Fruit fly (Drosophila melanogaster) whole organism, embryonic: Measurements from ENCODE around the gene CG34269.

Experiments
- CG10565 ChIP-seq: fragments of 200-800 bp; sonication (Bioruptor generic); optimal IDR thresholded peaks from 3 replicates; lab custom pipeline; 2016; ENCODE audit warnings: missing biosample characterization, mild to moderate bottlenecking, missing genetic modification characterization
- CG10654 ChIP-seq: fragments of 200-800 bp; sonication (Bioruptor generic); optimal IDR thresholded peaks from 2 replicates; lab custom pipeline; 2016; ENCODE audit warnings: missing biosample characterization, missing genetic modification characterization
- CG10979 ChIP-seq: fragments of 200-800 bp; sonication (Bioruptor generic); optimal IDR thresholded peaks from 2 replicates; lab custom pipeline; 2018; ENCODE audit warnings: missing biosample characterization, mild to moderate bottlenecking, missing genetic modification characterization, moderate library complexity
- CG11696 ChIP-seq: fragments of 200-800 bp; sonication (Bioruptor generic); IDR thresholded peaks from 2 replicates; pipeline ENCODE4 v1.3.6; 2022; ENCODE audit warnings: missing biosample characterization, missing genetic modification characterization
- CG12104 ChIP-seq: fragments of 200-800 bp; sonication (Bioruptor generic); optimal IDR thresholded peaks from 3 replicates; lab custom pipeline; 2016; ENCODE audit warnings: missing biosample characterization, missing genetic modification characterization
- CG13624 ChIP-seq: fragments of 200-800 bp; sonication (Bioruptor generic); optimal IDR thresholded peaks from 2 replicates; lab custom pipeline; 2016; ENCODE audit warnings: missing biosample characterization, missing genetic modification characterization
- CG15514 ChIP-seq: fragments of 200-800 bp; sonication (Bioruptor generic); optimal IDR thresholded peaks from 3 replicates; lab custom pipeline; 2017; ENCODE audit warnings: missing biosample characterization, missing genetic modification characterization, mild to moderate bottlenecking, moderate library complexity, missing genetic modification reagents
- CG1602 ChIP-seq: fragments of 200-800 bp; sonication (Bioruptor generic); optimal IDR thresholded peaks from 3 replicates; lab custom pipeline; 2016; ENCODE audit warnings: missing biosample characterization, missing genetic modification characterization
- CG17359 ChIP-seq: fragments of 200-800 bp; sonication (Bioruptor generic); optimal IDR thresholded peaks from 3 replicates; lab custom pipeline; 2018; ENCODE audit warnings: missing biosample characterization, mild to moderate bottlenecking, missing genetic modification characterization, moderate library complexity
- CG17912 ChIP-seq: fragments of 200-800 bp; sonication (Bioruptor generic); optimal IDR thresholded peaks from 2 replicates; lab custom pipeline; 2018; ENCODE audit warnings: missing biosample characterization, mild to moderate bottlenecking, missing genetic modification characterization
- CG2120 ChIP-seq: fragments of 200-800 bp; sonication (Bioruptor generic); optimal IDR thresholded peaks from 3 replicates; lab custom pipeline; 2016; ENCODE audit warnings: missing biosample characterization, missing genetic modification characterization
- CG31441 ChIP-seq: fragments of 200-800 bp; sonication (Bioruptor generic); IDR thresholded peaks from 2 replicates; pipeline ENCODE4 v1.3.6; 2022; ENCODE audit warnings: missing biosample characterization, missing genetic modification characterization
- CG4404 ChIP-seq: fragments of 200-800 bp; sonication (Bioruptor generic); IDR thresholded peaks from 2 replicates; pipeline ENCODE4 v1.3.6; 2022; ENCODE audit warnings: missing biosample characterization, missing genetic modification characterization
- CG7357 ChIP-seq: fragments of 200-800 bp; sonication (Bioruptor generic); IDR thresholded peaks from 3 replicates; pipeline ENCODE4 v1.3.6; 2022; ENCODE audit warnings: missing biosample characterization, missing genetic modification characterization
- CG8281 ChIP-seq: fragments of 200-800 bp; sonication (Bioruptor generic); optimal IDR thresholded peaks from 2 replicates; lab custom pipeline; 2018; ENCODE audit warnings: missing biosample characterization, mild to moderate bottlenecking, missing genetic modification characterization, moderate library complexity
- CG8290 ChIP-seq, 3 experiments: fragments of 200-800 bp; sonication (Bioruptor generic); optimal IDR thresholded peaks; 2 replicates each; lab custom pipeline; 2016 to 2019; ENCODE audit warnings: missing biosample characterization in 3 of 3, missing genetic modification characterization in 3 of 3, mild to moderate bottlenecking in 2 of 3, moderate library complexity in 1 of 3
- CG8388 ChIP-seq: fragments of 200-800 bp; sonication (Bioruptor generic); optimal IDR thresholded peaks from 2 replicates; lab custom pipeline; 2019; ENCODE audit warnings: missing biosample characterization, mild to moderate bottlenecking, missing genetic modification characterization, moderate library complexity
- CG9817 ChIP-seq: fragments of 200-800 bp; sonication (Bioruptor generic); optimal IDR thresholded peaks from 2 replicates; lab custom pipeline; 2018; ENCODE audit warnings: missing biosample characterization, mild to moderate bottlenecking, missing genetic modification characterization, moderate library complexity
- CG9876 ChIP-seq: fragments of 200-800 bp; sonication (Bioruptor generic); optimal IDR thresholded peaks from 2 replicates; lab custom pipeline; 2016; ENCODE audit warnings: missing biosample characterization, missing genetic modification characterization
- Chrac-16 ChIP-seq: fragments of 200-800 bp; sonication (Bioruptor generic); optimal IDR thresholded peaks from 3 replicates; lab custom pipeline; 2016; ENCODE audit warnings: missing biosample characterization, missing genetic modification characterization
- Dad ChIP-seq: fragments of 200-800 bp; sonication (Bioruptor generic); optimal IDR thresholded peaks from 3 replicates; lab custom pipeline; 2016; ENCODE audit warnings: missing biosample characterization, missing genetic modification characterization
- HLH4C ChIP-seq: fragments of 200-800 bp; sonication (Bioruptor generic); IDR thresholded peaks from 3 replicates; pipeline ENCODE4 v1.3.6; 2022; ENCODE audit warnings: missing biosample characterization, missing genetic modification characterization; ENCODE audit not compliant: partially characterized antibody
- Hey ChIP-seq: fragments of 200-800 bp; sonication (Bioruptor generic); optimal IDR thresholded peaks from 3 replicates; lab custom pipeline; 2018; ENCODE audit warnings: missing biosample characterization, mild to moderate bottlenecking, missing genetic modification characterization
- Jarid2 ChIP-seq: fragments of 200-800 bp; sonication (Bioruptor generic); optimal IDR thresholded peaks from 3 replicates; lab custom pipeline; 2017; ENCODE audit warnings: mild to moderate bottlenecking, missing biosample characterization, missing genetic modification reagents, missing genetic modification characterization
- Mes4 ChIP-seq: fragments of 200-800 bp; sonication (Bioruptor generic); optimal IDR thresholded peaks from 2 replicates; lab custom pipeline; 2016; ENCODE audit warnings: missing biosample characterization, missing genetic modification characterization
- NK7.1 ChIP-seq: fragments of 200-800 bp; sonication (Bioruptor generic); optimal IDR thresholded peaks from 3 replicates; lab custom pipeline; 2016; ENCODE audit warnings: missing biosample characterization, missing genetic modification characterization
- PHDP ChIP-seq: fragments of 200-800 bp; sonication (Bioruptor generic); optimal IDR thresholded peaks from 3 replicates; lab custom pipeline; 2018; ENCODE audit warnings: missing biosample characterization, mild to moderate bottlenecking, missing genetic modification characterization, moderate library complexity
- Ravus ChIP-seq: fragments of 200-800 bp; sonication (Bioruptor generic); IDR thresholded peaks from 2 replicates; pipeline ENCODE4 v1.3.6; 2022; ENCODE audit warnings: missing biosample characterization, missing genetic modification characterization
- Sin3A ChIP-seq: fragments of >200 bp; optimal IDR thresholded peaks from 2 replicates; lab custom pipeline; 2018
- abd-A ChIP-seq: fragments of 200-800 bp; sonication (Bioruptor generic); optimal IDR thresholded peaks from 3 replicates; lab custom pipeline; 2019; ENCODE audit warnings: missing biosample characterization, mild to moderate bottlenecking, missing genetic modification characterization, moderate library complexity
- cas ChIP-seq: fragments of 200-800 bp; sonication (Bioruptor generic); IDR thresholded peaks from 2 replicates; pipeline ENCODE4 v1.3.6; 2022; ENCODE audit warnings: missing biosample characterization, missing genetic modification characterization
- caup ChIP-seq: fragments of 200-800 bp; sonication (Bioruptor generic); optimal IDR thresholded peaks from 3 replicates; lab custom pipeline; 2017; ENCODE audit warnings: missing biosample characterization, mild to moderate bottlenecking, missing genetic modification characterization, moderate library complexity; ENCODE audit not compliant: severe bottlenecking
- crol ChIP-seq: fragments of 200-800 bp; sonication (Bioruptor generic); IDR thresholded peaks from 2 replicates; pipeline ENCODE4 v1.3.6; 2022; ENCODE audit warnings: missing biosample characterization, missing genetic modification characterization
- crp ChIP-seq, 2 experiments: fragments of 200-800 bp; sonication (Bioruptor generic); optimal IDR thresholded peaks; 2 replicates in 1 of 2; 3 replicates in 1 of 2; lab custom pipeline; 2017; ENCODE audit warnings: missing biosample characterization in 2 of 2, missing genetic modification characterization in 2 of 2, mild to moderate bottlenecking in 1 of 2, moderate library complexity in 1 of 2
- da ChIP-seq: fragments of 200-800 bp; sonication (Bioruptor generic); optimal IDR thresholded peaks from 2 replicates; lab custom pipeline; 2016; ENCODE audit warnings: missing biosample characterization, missing genetic modification characterization
- dati ChIP-seq: fragments of 200-800 bp; sonication (Bioruptor generic); IDR thresholded peaks from 2 replicates; pipeline ENCODE4 v1.3.6; 2022; ENCODE audit warnings: missing biosample characterization, missing genetic modification characterization
- dm ChIP-seq: fragments of 200-800 bp; sonication (Bioruptor generic); optimal IDR thresholded peaks from 3 replicates; lab custom pipeline; 2016; ENCODE audit warnings: missing biosample characterization, missing genetic modification characterization
- ems ChIP-seq: fragments of 200-800 bp; sonication (Bioruptor generic); optimal IDR thresholded peaks from 3 replicates; lab custom pipeline; 2016; ENCODE audit warnings: missing biosample characterization, missing genetic modification characterization
- fd3F ChIP-seq: fragments of 200-800 bp; sonication (Bioruptor generic); optimal IDR thresholded peaks from 2 replicates; lab custom pipeline; 2018; ENCODE audit warnings: missing biosample characterization, mild to moderate bottlenecking, missing genetic modification characterization, moderate library complexity
- grau ChIP-seq: fragments of 200-800 bp; optimal IDR thresholded peaks from 3 replicates; lab custom pipeline; 2019; ENCODE audit warnings: missing biosample characterization, mild to moderate bottlenecking, missing genetic modification characterization, moderate library complexity
- grn ChIP-seq: fragments of 200-800 bp; sonication (Bioruptor generic); optimal IDR thresholded peaks from 3 replicates; lab custom pipeline; 2017; ENCODE audit warnings: missing biosample characterization, missing genetic modification characterization
- her ChIP-seq: fragments of 200-800 bp; sonication (Bioruptor generic); optimal IDR thresholded peaks from 2 replicates; lab custom pipeline; 2016; ENCODE audit warnings: missing biosample characterization, missing genetic modification characterization
- kay ChIP-seq: fragments of 200-800 bp; sonication (Bioruptor generic); optimal IDR thresholded peaks from 2 replicates; lab custom pipeline; 2016; ENCODE audit warnings: missing biosample characterization, missing genetic modification characterization
- lmd ChIP-seq: fragments of 200-800 bp; sonication (Bioruptor generic); IDR thresholded peaks from 2 replicates; pipeline ENCODE4 v1.3.6; 2022; ENCODE audit warnings: missing biosample characterization, missing genetic modification characterization
- luna ChIP-seq: fragments of 200-800 bp; sonication (Bioruptor generic); optimal IDR thresholded peaks from 2 replicates; lab custom pipeline; 2016; ENCODE audit warnings: missing biosample characterization, missing genetic modification characterization
- maf-S ChIP-seq: fragments of 200-800 bp; sonication (Bioruptor generic); optimal IDR thresholded peaks from 2 replicates; lab custom pipeline; 2016; ENCODE audit warnings: missing biosample characterization, missing genetic modification characterization
- oc ChIP-seq: fragments of 200-800 bp; sonication (Bioruptor generic); optimal IDR thresholded peaks from 2 replicates; lab custom pipeline; 2018; ENCODE audit warnings: missing biosample characterization, mild to moderate bottlenecking, missing genetic modification characterization, moderate library complexity
- org-1 ChIP-seq: fragments of 200-800 bp; sonication (Bioruptor generic); optimal IDR thresholded peaks from 2 replicates; lab custom pipeline; 2017; ENCODE audit warnings: missing biosample characterization, missing genetic modification characterization
- repo ChIP-seq: fragments of 200-800 bp; sonication (Bioruptor generic); optimal IDR thresholded peaks from 2 replicates; lab custom pipeline; 2016; ENCODE audit warnings: missing biosample characterization, missing genetic modification characterization
- sima ChIP-seq: fragments of 200-800 bp; sonication (Bioruptor generic); optimal IDR thresholded peaks from 2 replicates; lab custom pipeline; 2016; ENCODE audit warnings: missing biosample characterization, missing genetic modification characterization
- ssp ChIP-seq: fragments of 200-800 bp; sonication (Bioruptor generic); IDR thresholded peaks from 2 replicates; pipeline ENCODE4 v1.3.6; 2022; ENCODE audit warnings: missing biosample characterization, missing genetic modification characterization

The CG34269 gene

dm6 chr3L:554577-554976 lies 26.4 kb downstream of the CG34269 start (continued):
- no peak for TF ChIP-seq crp (GFP tag; optimal IDR thresholded peaks at IDR 0.05; lab: Kevin White, UChicago)
- TF ChIP-seq crol (GFP tag; lab: Robert Waterston, UW) = no peak
- peak; percentile 65 for TF ChIP-seq CG2120
- TF ChIP-seq oc (tag; lab: Kevin White, UChicago) = no peak
- no peak for TF ChIP-seq sima (GFP tag; lab: Kevin White, UChicago)
- TF ChIP-seq CG1602 (GFP tag; lab: Kevin White, UChicago) = peak; percentile 13
- TF ChIP-seq CG10654 = peak; percentile 30
- peak; percentile 36; the same call in 1 of the 2 replicates for TF ChIP-seq CG11696 (GFP tag; lab: Robert Waterston, UW)
- TF ChIP-seq HLH4C (GFP tag; lab: Robert Waterston, UW) = no peak
- no peak for TF ChIP-seq repo
- peak; percentile 14 for TF ChIP-seq Chrac-16 (GFP tag; lab: Kevin White, UChicago)
- TF ChIP-seq CG8388 = no peak
- TF ChIP-seq CG8290 (GFP tag; optimal IDR thresholded peaks at IDR 0.05; lab: Kevin White, UChicago) = no peak
- no peak for TF ChIP-seq CG8290 (tag; optimal IDR thresholded peaks at IDR 0.05; lab: Kevin White, UChicago)
- TF ChIP-seq ssp (GFP tag; lab: Robert Waterston, UW) = peak; percentile 24; the same call in 1 of the 2 replicates
- TF ChIP-seq grau = peak; percentile 23
- no peak for TF ChIP-seq CG9876 (GFP tag; lab: Kevin White, UChicago)
- TF ChIP-seq kay (GFP tag; lab: Kevin White, UChicago) = no peak
- peak; percentile 26 for TF ChIP-seq Dad (GFP tag; lab: Kevin White, UChicago)
- no peak for TF ChIP-seq CG4404 (GFP tag; lab: Robert Waterston, UW)
- no peak for TF ChIP-seq cas (GFP tag; lab: Robert Waterston, UW)
- peak; percentile 53 for TF ChIP-seq CG31441
- no peak for TF ChIP-seq dm (GFP tag; lab: Kevin White, UChicago)
- TF ChIP-seq maf-S (GFP tag; lab: Kevin White, UChicago) = no peak
- TF ChIP-seq CG13624 (GFP tag; lab: Kevin White, UChicago) = no peak
- peak; percentile 62 for TF ChIP-seq lmd
- no peak for TF ChIP-seq ems (GFP tag; lab: Kevin White, UChicago)
- no peak for TF ChIP-seq her
- TF ChIP-seq CG17359 = peak; percentile 44
- peak; percentile 2 for TF ChIP-seq CG15514
- TF ChIP-seq Sin3A (lab: Kevin White, UChicago) = no peak
- TF ChIP-seq da (GFP tag; lab: Kevin White, UChicago) = no peak
- no peak for TF ChIP-seq Mes4 (GFP tag; lab: Kevin White, UChicago)
- no peak for TF ChIP-seq fd3F (GFP tag; lab: Kevin White, UChicago)
- no peak; the same call in 1 of the 2 replicates for TF ChIP-seq Ravus (GFP tag; lab: Robert Waterston, UW)
- TF ChIP-seq caup (GFP tag; lab: Kevin White, UChicago) = peak; percentile 38
- no peak for TF ChIP-seq dati (GFP tag; lab: Robert Waterston, UW)
- no peak for TF ChIP-seq CG7357 (GFP tag; lab: Robert Waterston, UW)
- TF ChIP-seq abd-A (tag; lab: Kevin White, UChicago) = no peak
- TF ChIP-seq luna (GFP tag; lab: Kevin White, UChicago) = no peak
- no peak for TF ChIP-seq org-1 (GFP tag; lab: Kevin White, UChicago)
- TF ChIP-seq CG10565 = no peak
- no peak for TF ChIP-seq grn (GFP tag; lab: Kevin White, UChicago)
- no peak for TF ChIP-seq NK7.1 (GFP tag; lab: Kevin White, UChicago)
- TF ChIP-seq CG17912 (GFP tag; lab: Kevin White, UChicago) = no peak
- TF ChIP-seq CG10979 = peak; percentile 59
- TF ChIP-seq CG8281 (tag; lab: Kevin White, UChicago) = no peak
- TF ChIP-seq Jarid2 (GFP tag; lab: Kevin White, UChicago) = no peak
- TF ChIP-seq PHDP (tag; lab: Kevin White, UChicago) = peak; percentile 44
- peak; percentile 25 for TF ChIP-seq Hey
- TF ChIP-seq CG12104 (GFP tag; lab: Kevin White, UChicago) = no peak
- peak; percentile 37 for TF ChIP-seq CG9817 (tag; lab: Kevin White, UChicago)
